ENCODE assay signal across 1 fruit fly cellular context in genomic region chrX:1772626-1773025, dm6.
TF ChIP-seq lines count a peak whose summit lies in the region.

No protein-coding gene starts in this region.

TF ChIP-seq in whole organism, embryonic, 481 proteins besides CTCF, POLR2A, EP300 and RAD21 (continued from another document and continues in another):
- no peak for TF ChIP-seq fd64A (GFP tag; optimal IDR thresholded peaks at IDR 0.05; lab: Kevin White, UChicago)
- TF ChIP-seq CG18764 (GFP tag; optimal IDR thresholded peaks at IDR 0.05; lab: Kevin White, UChicago) = no peak
- TF ChIP-seq Deaf1 (tag; optimal IDR thresholded peaks at IDR 0.05; lab: Kevin White, UChicago) = peak; percentile 17
- 0 out of 2 replicates have a peak, but pooled peaks have one; percentile 8 for TF ChIP-seq vvl (GFP tag; IDR thresholded peaks at IDR 0.05; lab: Robert Waterston, UW)
- no peak for TF ChIP-seq oc (tag; optimal IDR thresholded peaks at IDR 0.05; lab: Kevin White, UChicago)
- peak; percentile 19 for TF ChIP-seq mirr (GFP tag; optimal IDR thresholded peaks at IDR 0.05; lab: Kevin White, UChicago)
- TF ChIP-seq Asciz (GFP tag; optimal IDR thresholded peaks at IDR 0.05; lab: Kevin White, UChicago) = no peak
- peak; percentile 27 for TF ChIP-seq sug (tag; optimal IDR thresholded peaks at IDR 0.05; lab: Kevin White, UChicago)
- TF ChIP-seq sqz (GFP tag; optimal IDR thresholded peaks at IDR 0.05; lab: Kevin White, UChicago) = no peak
- peak; percentile 47 for TF ChIP-seq CG1603 (tag; optimal IDR thresholded peaks at IDR 0.05; lab: Kevin White, UChicago)
- TF ChIP-seq CG7987 (GFP tag; optimal IDR thresholded peaks at IDR 0.05; lab: Kevin White, UChicago) = peak; percentile 15
- no peak for TF ChIP-seq CG6765 (GFP tag; optimal IDR thresholded peaks at IDR 0.05; lab: Kevin White, UChicago)
- TF ChIP-seq knrl (GFP tag; IDR thresholded peaks at IDR 0.05; lab: Robert Waterston, UW; ENCODE audit: partially characterized antibody) = peak; percentile 51
- TF ChIP-seq Dref (GFP tag; IDR thresholded peaks at IDR 0.05; lab: Robert Waterston, UW) = peak; percentile 55
- TF ChIP-seq Sox100B (GFP tag; optimal IDR thresholded peaks at IDR 0.05; lab: Kevin White, UChicago) = no peak
- peak; percentile 4 for TF ChIP-seq HmgD (GFP tag; optimal IDR thresholded peaks at IDR 0.05; lab: Kevin White, UChicago)
- TF ChIP-seq CG12659 (GFP tag; optimal IDR thresholded peaks at IDR 0.05; lab: Kevin White, UChicago) = peak; percentile 49
- TF ChIP-seq Dp (GFP tag; optimal IDR thresholded peaks at IDR 0.05; lab: Kevin White, UChicago) = peak; percentile 30
- TF ChIP-seq CG34224 (GFP tag; IDR thresholded peaks at IDR 0.05; lab: Robert Waterston, UW; ENCODE audit: partially characterized antibody) = peak; percentile 56; the same call in 2 of the 3 replicates
- peak; percentile 16 for TF ChIP-seq CG10267 (tag; optimal IDR thresholded peaks at IDR 0.05; lab: Kevin White, UChicago)
- TF ChIP-seq Hmr (GFP tag; optimal IDR thresholded peaks at IDR 0.05; lab: Kevin White, UChicago) = peak; percentile 62
- TF ChIP-seq GATAe (GFP tag; conservative IDR thresholded peaks at IDR 0.05; lab: Robert Waterston, UW) = no peak
- no peak for TF ChIP-seq Poxn (GFP tag; IDR thresholded peaks at IDR 0.05; lab: Robert Waterston, UW)
- TF ChIP-seq Pdp1 (GFP tag; optimal IDR thresholded peaks at IDR 0.05; lab: Kevin White, UChicago) = peak in 1 of 2 experiments; percentile 48
- TF ChIP-seq Bgb (GFP tag; IDR thresholded peaks at IDR 0.05; lab: Robert Waterston, UW; ENCODE audit: partially characterized antibody) = peak; percentile 66; the same call in 1 of the 2 replicates
- peak; percentile 58 for TF ChIP-seq Dll (GFP tag; IDR thresholded peaks at IDR 0.05; lab: Robert Waterston, UW; ENCODE audit: partially characterized antibody)
- TF ChIP-seq CG8359 (GFP tag; optimal IDR thresholded peaks at IDR 0.05; lab: Kevin White, UChicago; ENCODE audit: borderline replicate concordance) = no peak
- no peak for TF ChIP-seq C15 (GFP tag; IDR thresholded peaks at IDR 0.05; lab: Robert Waterston, UW)
- no peak for TF ChIP-seq CG10565 (GFP tag; optimal IDR thresholded peaks at IDR 0.05; lab: Kevin White, UChicago)
- peak; percentile 60; the same call in 2 of the 3 replicates for TF ChIP-seq Opbp (GFP tag; IDR thresholded peaks at IDR 0.05; lab: Robert Waterston, UW; ENCODE audit: partially characterized antibody)
- TF ChIP-seq CG10431 (GFP tag; optimal IDR thresholded peaks at IDR 0.05; lab: Kevin White, UChicago) = no peak
- peak; percentile 14 for TF ChIP-seq CG7839 (tag; optimal IDR thresholded peaks at IDR 0.05; lab: Kevin White, UChicago)
- no peak for TF ChIP-seq CG31224 (GFP tag; IDR thresholded peaks at IDR 0.05; lab: Robert Waterston, UW)
- TF ChIP-seq CG15696 (tag; optimal IDR thresholded peaks at IDR 0.05; lab: Kevin White, UChicago) = peak; percentile 0
- 0 out of 2 replicates have a peak, but pooled peaks have one; percentile 36 for TF ChIP-seq E2f2 (GFP tag; IDR thresholded peaks at IDR 0.05; lab: Robert Waterston, UW)
- TF ChIP-seq CG2678 (tag; optimal IDR thresholded peaks at IDR 0.05; lab: Kevin White, UChicago) = no peak
- TF ChIP-seq CG7556 (GFP tag; optimal IDR thresholded peaks at IDR 0.05; lab: Kevin White, UChicago) = no peak
- TF ChIP-seq CG10147 (GFP tag; optimal IDR thresholded peaks at IDR 0.05; lab: Kevin White, UChicago) = peak; percentile 28
- TF ChIP-seq wdn (GFP tag; IDR thresholded peaks at IDR 0.05; lab: Robert Waterston, UW) = no peak
- no peak for TF ChIP-seq gcm (GFP tag; optimal IDR thresholded peaks at IDR 0.05; lab: Kevin White, UChicago)
- no peak for TF ChIP-seq sima (GFP tag; optimal IDR thresholded peaks at IDR 0.05; lab: Kevin White, UChicago)
- TF ChIP-seq fru (optimal IDR thresholded peaks at IDR 0.05; lab: Kevin White, UChicago) = no peak
- peak; percentile 82 for TF ChIP-seq Med (GFP tag; lab: Kevin White, UChicago)
- peak; percentile 13 for TF ChIP-seq tin (GFP tag; optimal IDR thresholded peaks at IDR 0.05; lab: Kevin White, UChicago)
- TF ChIP-seq CG9932 (GFP tag; IDR thresholded peaks at IDR 0.05; lab: Robert Waterston, UW) = peak; percentile 44
- TF ChIP-seq CG11456 (GFP tag; IDR thresholded peaks at IDR 0.05; lab: Robert Waterston, UW) = no peak
- TF ChIP-seq zen (tag; optimal IDR thresholded peaks at IDR 0.05; lab: Kevin White, UChicago) = peak; percentile 61
- TF ChIP-seq CG13287 (GFP tag; IDR thresholded peaks at IDR 0.05; lab: Robert Waterston, UW; ENCODE audit: partially characterized antibody) = peak; percentile 67
- TF ChIP-seq Ets65A (GFP tag; lab: Kevin White, UChicago) = no peak
- no peak for TF ChIP-seq fd3F (GFP tag; optimal IDR thresholded peaks at IDR 0.05; lab: Kevin White, UChicago)
- TF ChIP-seq Scr (GFP tag; IDR thresholded peaks at IDR 0.05; lab: Robert Waterston, UW; ENCODE audit: partially characterized antibody) = peak; percentile 58
- TF ChIP-seq phol (tag; optimal IDR thresholded peaks at IDR 0.05; lab: Kevin White, UChicago) = peak; percentile 56
- no peak for TF ChIP-seq CG1792 (GFP tag; optimal IDR thresholded peaks at IDR 0.05; lab: Kevin White, UChicago)
- TF ChIP-seq CG14710 (tag; optimal IDR thresholded peaks at IDR 0.05; lab: Kevin White, UChicago) = peak; percentile 26
- TF ChIP-seq Rfx (GFP tag; IDR thresholded peaks at IDR 0.05; lab: Robert Waterston, UW) = peak; percentile 60
- peak; percentile 61; the same call in 1 of the 2 replicates for TF ChIP-seq MBD-R2 (GFP tag; IDR thresholded peaks at IDR 0.05; lab: Robert Waterston, UW)
- peak; percentile 58 for TF ChIP-seq hbn (GFP tag; IDR thresholded peaks at IDR 0.05; lab: Robert Waterston, UW; ENCODE audit: partially characterized antibody)
- TF ChIP-seq CG6854 (GFP tag; optimal IDR thresholded peaks at IDR 0.05; lab: Kevin White, UChicago) = no peak
- TF ChIP-seq CG30020 (tag; optimal IDR thresholded peaks at IDR 0.05; lab: Kevin White, UChicago) = peak; percentile 53
- TF ChIP-seq CG13624 (GFP tag; optimal IDR thresholded peaks at IDR 0.05; lab: Kevin White, UChicago) = no peak
- TF ChIP-seq ems (GFP tag; optimal IDR thresholded peaks at IDR 0.05; lab: Kevin White, UChicago) = no peak
- TF ChIP-seq Fer2 (tag; optimal IDR thresholded peaks at IDR 0.05; lab: Kevin White, UChicago) = no peak
- peak; percentile 44 for TF ChIP-seq CG8290 (GFP tag; optimal IDR thresholded peaks at IDR 0.05; lab: Kevin White, UChicago)
- TF ChIP-seq CG8290 (tag; optimal IDR thresholded peaks at IDR 0.05; lab: Kevin White, UChicago) = peak in 1 of 2 experiments; percentile 78
- TF ChIP-seq CG42726 (GFP tag; IDR thresholded peaks at IDR 0.05; lab: Robert Waterston, UW; ENCODE audit: partially characterized antibody) = 0 out of 2 replicates have a peak, but pooled peaks have one; percentile 35
- TF ChIP-seq Dfd (GFP tag; optimal IDR thresholded peaks at IDR 0.05; lab: Kevin White, UChicago) = no peak
- TF ChIP-seq CG5245 (GFP tag; optimal IDR thresholded peaks at IDR 0.05; lab: Kevin White, UChicago) = no peak
- no peak for TF ChIP-seq CG32767 (GFP tag; IDR thresholded peaks at IDR 0.05; lab: Robert Waterston, UW)
- TF ChIP-seq kni (GFP tag; optimal IDR thresholded peaks at IDR 0.05; lab: Kevin White, UChicago) = no peak
- TF ChIP-seq CG32532 (GFP tag; IDR thresholded peaks at IDR 0.05; lab: Robert Waterston, UW) = peak; percentile 59; the same call in 1 of the 2 replicates
- TF ChIP-seq Ssrp (tag; optimal IDR thresholded peaks at IDR 0.05; lab: Kevin White, UChicago) = no peak
- TF ChIP-seq HmgZ (tag; optimal IDR thresholded peaks at IDR 0.05; lab: Kevin White, UChicago) = peak; percentile 58
- TF ChIP-seq row (GFP tag; IDR thresholded peaks at IDR 0.05; lab: Robert Waterston, UW) = peak; percentile 42; the same call in 2 of the 3 replicates
- no peak for TF ChIP-seq CG14441 (GFP tag; IDR thresholded peaks at IDR 0.05; lab: Robert Waterston, UW)
- TF ChIP-seq CG2116 (GFP tag; optimal IDR thresholded peaks at IDR 0.05; lab: Kevin White, UChicago) = peak; percentile 6
- TF ChIP-seq sens-2 (GFP tag; IDR thresholded peaks at IDR 0.05; lab: Robert Waterston, UW) = 0 out of 2 replicates have a peak, but pooled peaks have one; percentile 8
- TF ChIP-seq kay (GFP tag; optimal IDR thresholded peaks at IDR 0.05; lab: Kevin White, UChicago) = peak; percentile 16
- TF ChIP-seq CG3847 (GFP tag; IDR thresholded peaks at IDR 0.05; lab: Robert Waterston, UW) = peak; percentile 43; the same call in 1 of the 2 replicates
- no peak for TF ChIP-seq CG1647 (GFP tag; optimal IDR thresholded peaks at IDR 0.05; lab: Kevin White, UChicago)
- no peak for TF ChIP-seq Hmx (GFP tag; optimal IDR thresholded peaks at IDR 0.05; lab: Kevin White, UChicago)
- peak; percentile 18 for TF ChIP-seq CG2712 (tag; optimal IDR thresholded peaks at IDR 0.05; lab: Kevin White, UChicago)
- peak; percentile 50 for TF ChIP-seq trem (tag; optimal IDR thresholded peaks at IDR 0.05; lab: Kevin White, UChicago)
- peak in 1 of 2 experiments; percentile 29 for TF ChIP-seq prd (optimal IDR thresholded peaks at IDR 0.05; lab: Kevin White, UChicago)
- no peak for TF ChIP-seq prd (GFP tag; IDR thresholded peaks at IDR 0.05; lab: Robert Waterston, UW)
- no peak for TF ChIP-seq corto (GFP tag; optimal IDR thresholded peaks at IDR 0.05; lab: Kevin White, UChicago)
- peak; percentile 62 for TF ChIP-seq BEAF-32 (GFP tag; optimal IDR thresholded peaks at IDR 0.05; lab: Kevin White, UChicago)
- TF ChIP-seq CG33213 (GFP tag; optimal IDR thresholded peaks at IDR 0.05; lab: Kevin White, UChicago) = peak; percentile 66
- peak; percentile 61; the same call in 1 of the 2 replicates for TF ChIP-seq amos (GFP tag; IDR thresholded peaks at IDR 0.05; lab: Robert Waterston, UW; ENCODE audit: partially characterized antibody)
- no peak for TF ChIP-seq BtbVII (GFP tag; optimal IDR thresholded peaks at IDR 0.05; lab: Kevin White, UChicago)
- TF ChIP-seq CG14965 (GFP tag; optimal IDR thresholded peaks at IDR 0.05; lab: Kevin White, UChicago; ENCODE audit: borderline replicate concordance) = peak; percentile 53
- no peak for TF ChIP-seq Dip2 (GFP tag; IDR thresholded peaks at IDR 0.05; lab: Robert Waterston, UW)
- TF ChIP-seq CG3065 (GFP tag; optimal IDR thresholded peaks at IDR 0.05; lab: Kevin White, UChicago) = no peak
- TF ChIP-seq gce (GFP tag; IDR thresholded peaks at IDR 0.05; lab: Robert Waterston, UW) = no peak
- TF ChIP-seq sens (GFP tag; lab: Kevin White, UChicago) = peak; percentile 68
- TF ChIP-seq bigmax (GFP tag; optimal IDR thresholded peaks at IDR 0.05; lab: Kevin White, UChicago) = no peak
- TF ChIP-seq nmo (GFP tag; optimal IDR thresholded peaks at IDR 0.05; lab: Kevin White, UChicago) = peak; percentile 38
- TF ChIP-seq lola (GFP tag; optimal IDR thresholded peaks at IDR 0.05; lab: Kevin White, UChicago) = no peak
- peak; percentile 68 for TF ChIP-seq abd-A (tag; optimal IDR thresholded peaks at IDR 0.05; lab: Kevin White, UChicago)
- TF ChIP-seq bbx (GFP tag; IDR thresholded peaks at IDR 0.05; lab: Robert Waterston, UW; ENCODE audit: partially characterized antibody) = peak; percentile 57
- peak; percentile 11 for TF ChIP-seq exex (tag; optimal IDR thresholded peaks at IDR 0.05; lab: Kevin White, UChicago)
- peak; percentile 72 for TF ChIP-seq gfzf (GFP tag; optimal IDR thresholded peaks at IDR 0.05; lab: Kevin White, UChicago)
- TF ChIP-seq inv (GFP tag; IDR thresholded peaks at IDR 0.05; lab: Robert Waterston, UW; ENCODE audit: partially characterized antibody) = peak; percentile 31; the same call in 1 of the 2 replicates
- peak; percentile 94 for TF ChIP-seq CG10979 (tag; optimal IDR thresholded peaks at IDR 0.05; lab: Kevin White, UChicago)
- TF ChIP-seq B-H2 (GFP tag; optimal IDR thresholded peaks at IDR 0.05; lab: Kevin White, UChicago) = peak; percentile 38
- no peak for TF ChIP-seq Spps (tag; optimal IDR thresholded peaks at IDR 0.05; lab: Kevin White, UChicago)
- TF ChIP-seq Fer3 (tag; optimal IDR thresholded peaks at IDR 0.05; lab: Kevin White, UChicago) = no peak
- peak; percentile 85 for TF ChIP-seq pzg (GFP tag; optimal IDR thresholded peaks at IDR 0.05; lab: Kevin White, UChicago)
- TF ChIP-seq chinmo (GFP tag; IDR thresholded peaks at IDR 0.05; lab: Robert Waterston, UW; ENCODE audit: partially characterized antibody) = peak; percentile 73; the same call in 2 of the 4 replicates
- TF ChIP-seq eve (GFP tag; optimal IDR thresholded peaks at IDR 0.05; lab: Kevin White, UChicago) = no peak
- TF ChIP-seq zen2 (GFP tag; IDR thresholded peaks at IDR 0.05; lab: Robert Waterston, UW; ENCODE audit: partially characterized antibody) = no peak; the same call in 2 of the 3 replicates
- no peak for TF ChIP-seq CG8089 (GFP tag; optimal IDR thresholded peaks at IDR 0.05; lab: Kevin White, UChicago)
- TF ChIP-seq Ets97D (GFP tag; optimal IDR thresholded peaks at IDR 0.05; lab: Kevin White, UChicago) = peak; percentile 63
- TF ChIP-seq ato (GFP tag; IDR thresholded peaks at IDR 0.05; lab: Robert Waterston, UW; ENCODE audit: partially characterized antibody) = 0 out of 2 replicates have a peak, but pooled peaks have one; percentile 12
- TF ChIP-seq Sry-β (GFP tag; optimal IDR thresholded peaks at IDR 0.05; lab: Kevin White, UChicago) = peak; percentile 1
- peak; percentile 65 for TF ChIP-seq unc-4 (GFP tag; IDR thresholded peaks at IDR 0.05; lab: Robert Waterston, UW; ENCODE audit: partially characterized antibody)
- no peak for TF ChIP-seq Aef1 (GFP tag; IDR thresholded peaks at IDR 0.05; lab: Robert Waterston, UW)
- no peak for TF ChIP-seq CHES-1-like (GFP tag; optimal IDR thresholded peaks at IDR 0.05; lab: Kevin White, UChicago)
- no peak for TF ChIP-seq CG8281 (tag; optimal IDR thresholded peaks at IDR 0.05; lab: Kevin White, UChicago)
- no peak for TF ChIP-seq CG6272 (GFP tag; IDR thresholded peaks at IDR 0.05; lab: Robert Waterston, UW)
- TF ChIP-seq grau (tag; optimal IDR thresholded peaks at IDR 0.05; lab: Kevin White, UChicago) = peak; percentile 12
- no peak for TF ChIP-seq usp (GFP tag; optimal IDR thresholded peaks at IDR 0.05; lab: Kevin White, UChicago)
- TF ChIP-seq CG3995 (GFP tag; optimal IDR thresholded peaks at IDR 0.05; lab: Kevin White, UChicago) = peak; percentile 8
- TF ChIP-seq CG6791 (GFP tag; IDR thresholded peaks at IDR 0.05; lab: Robert Waterston, UW; ENCODE audit: partially characterized antibody) = peak; percentile 43; the same call in 1 of the 3 replicates
- peak; percentile 84 for TF ChIP-seq pita (GFP tag; optimal IDR thresholded peaks at IDR 0.05; lab: Kevin White, UChicago)
- no peak for TF ChIP-seq Hand (GFP tag; optimal IDR thresholded peaks at IDR 0.05; lab: Kevin White, UChicago)
- peak; percentile 63 for TF ChIP-seq CG15514 (GFP tag; optimal IDR thresholded peaks at IDR 0.05; lab: Kevin White, UChicago)
- TF ChIP-seq shn (GFP tag; optimal IDR thresholded peaks at IDR 0.05; lab: Kevin White, UChicago) = no peak
